Fruit fly (Drosophila melanogaster) Kc167 (cell line): ENCODE measurements around the gene CG9331.

Source experiments
- insv ChIP-seq: fragments of >200 bp; optimal IDR thresholded peaks from 3 replicates; lab custom pipeline; 2018; ENCODE audit warnings: missing external identifiers
- psq ChIP-seq: fragments of >200 bp; optimal IDR thresholded peaks from 2 replicates; lab custom pipeline; 2017; ENCODE audit warnings: missing external identifiers

- no peak for TF ChIP-seq psq (lab: Kevin White, UChicago)
- no peak for TF ChIP-seq insv
These were observed 8.4 kb downstream of the CG9331 start, which contains the start of gene CG31674 for dm6 chr2L:20831060-20831459.
